Worm (Caenorhabditis elegans) whole organism, L2 larva: Measurements from ENCODE around the gene srg-10.

ENCODE experiments used
- C34F6.9 ChIP-seq: fragments of 150-350 bp; optimal IDR thresholded peaks from 2 replicates; lab custom pipeline; 2014; ENCODE audit warnings: missing biosample characterization, missing genetic modification characterization
- F13H6.1 ChIP-seq: sonication (generic microtip); optimal IDR thresholded peaks from 2 replicates; lab custom pipeline; 2016; ENCODE audit warnings: missing genetic modification characterization, missing compliant biosample characterization
- Y55F3AM.14 ChIP-seq: fragments of 200-800 bp; sonication (Bioruptor generic); optimal IDR thresholded peaks from 2 replicates; lab custom pipeline; 2018; ENCODE audit warnings: mild to moderate bottlenecking, missing genetic modification characterization, missing compliant biosample characterization
- ZK546.5 ChIP-seq: sonication (generic microtip); optimal IDR thresholded peaks from 2 replicates; lab custom pipeline; 2017; ENCODE audit warnings: missing biosample characterization, missing genetic modification characterization
- aly-2 ChIP-seq: fragments of 150-350 bp; optimal IDR thresholded peaks from 2 replicates; lab custom pipeline; 2014; ENCODE audit warnings: missing biosample characterization, missing genetic modification characterization
- ama-1 ChIP-seq: fragments of 150-350 bp; optimal IDR thresholded peaks from 2 replicates; lab custom pipeline; 2018; ENCODE audit warnings: inconsistent platforms
- blmp-1 ChIP-seq: sonication (generic microtip); optimal IDR thresholded peaks from 2 replicates; lab custom pipeline; 2017; ENCODE audit warnings: missing genetic modification characterization, mild to moderate bottlenecking, missing compliant biosample characterization, antibody characterized with exemption, moderate library complexity; ENCODE audit not compliant: insufficient read depth
- ceh-16 ChIP-seq: fragments of 150-350 bp; optimal IDR thresholded peaks from 2 replicates; lab custom pipeline; 2014; ENCODE audit warnings: missing biosample characterization, missing genetic modification characterization
- ceh-82 ChIP-seq: fragments of 150-350 bp; optimal IDR thresholded peaks from 2 replicates; lab custom pipeline; 2014; ENCODE audit warnings: missing biosample characterization, missing genetic modification characterization
- crh-2 ChIP-seq: sonication (generic microtip); optimal IDR thresholded peaks from 2 replicates; lab custom pipeline; 2017; ENCODE audit warnings: missing biosample characterization, missing genetic modification characterization
- dmd-4 ChIP-seq: sonication (generic microtip); optimal IDR thresholded peaks from 2 replicates; lab custom pipeline; 2017; ENCODE audit warnings: missing biosample characterization, missing genetic modification characterization
- egl-27 ChIP-seq: sonication (generic microtip); optimal IDR thresholded peaks from 3 replicates; lab custom pipeline; 2017; ENCODE audit warnings: missing biosample characterization, missing genetic modification reagents, missing genetic modification characterization
- elt-1 ChIP-seq: fragments of 150-350 bp; optimal IDR thresholded peaks from 2 replicates; lab custom pipeline; 2014; ENCODE audit warnings: missing biosample characterization, missing genetic modification characterization
- fos-1 ChIP-seq: fragments of 150-350 bp; optimal IDR thresholded peaks from 2 replicates; lab custom pipeline; 2014; ENCODE audit warnings: missing biosample characterization, missing genetic modification characterization
- gmeb-1 ChIP-seq: fragments of 150-350 bp; optimal IDR thresholded peaks from 2 replicates; lab custom pipeline; 2014; ENCODE audit warnings: missing biosample characterization, missing genetic modification characterization
- lin-11 ChIP-seq: fragments of 150-350 bp; sonication (generic microtip); optimal IDR thresholded peaks from 2 replicates; lab custom pipeline; 2014; ENCODE audit warnings: missing biosample characterization, missing genetic modification characterization, inconsistent platforms, mixed read lengths
- lin-13 ChIP-seq: fragments of 150-350 bp; optimal IDR thresholded peaks from 2 replicates; lab custom pipeline; 2014; ENCODE audit warnings: missing biosample characterization, missing genetic modification reagents, missing genetic modification characterization
- lin-39 ChIP-seq: fragments of 150-350 bp; optimal IDR thresholded peaks from 2 replicates; lab custom pipeline; 2014; ENCODE audit warnings: missing biosample characterization, missing genetic modification reagents, missing genetic modification characterization
- lsy-2 ChIP-seq, 2 experiments: fragments of 150-350 bp in 1 of 2; sonication (generic microtip) in 1 of 2; optimal IDR thresholded peaks; 2 replicates each; lab custom pipeline; 2014 to 2017; ENCODE audit warnings: missing biosample characterization in 2 of 2, missing genetic modification characterization in 2 of 2
- mab-5 ChIP-seq: fragments of 150-350 bp; optimal IDR thresholded peaks from 2 replicates; lab custom pipeline; 2014; ENCODE audit warnings: missing biosample characterization, missing genetic modification characterization
- mbf-1 ChIP-seq: sonication (generic microtip); optimal IDR thresholded peaks from 2 replicates; lab custom pipeline; 2017; ENCODE audit warnings: missing biosample characterization, missing genetic modification characterization
- mdl-1 ChIP-seq, 2 experiments: fragments of 150-350 bp in 1 of 2; sonication (generic microtip) in 1 of 2; optimal IDR thresholded peaks; 2 replicates each; lab custom pipeline; 2017; ENCODE audit warnings: missing biosample characterization in 2 of 2, missing genetic modification characterization in 2 of 2
- nhr-10 ChIP-seq: sonication (generic microtip); optimal IDR thresholded peaks from 2 replicates; lab custom pipeline; 2017; ENCODE audit warnings: missing biosample characterization, missing genetic modification characterization
- nhr-11 ChIP-seq: fragments of 150-350 bp; optimal IDR thresholded peaks from 2 replicates; lab custom pipeline; 2014; ENCODE audit warnings: missing biosample characterization, missing genetic modification characterization
- nhr-12 ChIP-seq: fragments of 150-350 bp; optimal IDR thresholded peaks from 2 replicates; lab custom pipeline; 2014; ENCODE audit warnings: missing biosample characterization, missing genetic modification characterization
- nhr-129 ChIP-seq: fragments of 150-350 bp; optimal IDR thresholded peaks from 2 replicates; lab custom pipeline; 2014; ENCODE audit warnings: missing biosample characterization, missing genetic modification characterization
- nhr-23 ChIP-seq: fragments of 150-350 bp; optimal IDR thresholded peaks from 2 replicates; lab custom pipeline; 2014; ENCODE audit warnings: missing biosample characterization, missing genetic modification reagents, missing genetic modification characterization
- nhr-237 ChIP-seq: fragments of 150-350 bp; optimal IDR thresholded peaks from 2 replicates; lab custom pipeline; 2014; ENCODE audit warnings: missing biosample characterization, missing genetic modification characterization
- nhr-25 ChIP-seq: fragments of 150-350 bp; sonication (generic microtip); optimal IDR thresholded peaks from 3 replicates; lab custom pipeline; 2014; ENCODE audit warnings: missing biosample characterization, missing genetic modification characterization
- nhr-6 ChIP-seq: fragments of 150-350 bp; optimal IDR thresholded peaks from 2 replicates; lab custom pipeline; 2014; ENCODE audit warnings: missing biosample characterization, missing genetic modification characterization
- nhr-77 ChIP-seq: fragments of 150-350 bp; optimal IDR thresholded peaks from 2 replicates; lab custom pipeline; 2014; ENCODE audit warnings: missing biosample characterization, missing genetic modification characterization
- peb-1 ChIP-seq: fragments of 150-350 bp; optimal IDR thresholded peaks from 2 replicates; lab custom pipeline; 2014; ENCODE audit warnings: missing biosample characterization, missing genetic modification characterization
- skn-1 ChIP-seq: sonication (generic microtip); optimal IDR thresholded peaks from 2 replicates; lab custom pipeline; 2017; ENCODE audit warnings: missing biosample characterization, missing genetic modification characterization
- sma-3 ChIP-seq: sonication (generic microtip); optimal IDR thresholded peaks from 2 replicates; lab custom pipeline; 2016; ENCODE audit warnings: missing genetic modification reagents, missing genetic modification characterization, missing compliant biosample characterization
- snpc-4 ChIP-seq: fragments of 150-350 bp; optimal IDR thresholded peaks from 2 replicates; lab custom pipeline; 2014; ENCODE audit warnings: missing biosample characterization, missing genetic modification characterization
- unc-39 ChIP-seq: fragments of 150-350 bp; optimal IDR thresholded peaks from 2 replicates; lab custom pipeline; 2014; ENCODE audit warnings: missing biosample characterization, missing genetic modification characterization
- unc-55 ChIP-seq: fragments of 150-350 bp; sonication (generic microtip); optimal IDR thresholded peaks from 3 replicates; lab custom pipeline; 2014; ENCODE audit warnings: missing biosample characterization, missing genetic modification reagents, missing genetic modification characterization
- unc-62 ChIP-seq: fragments of 150-350 bp; optimal IDR thresholded peaks from 2 replicates; lab custom pipeline; 2014; ENCODE audit warnings: missing biosample characterization, missing genetic modification reagents, missing genetic modification characterization
- zag-1 ChIP-seq: fragments of 150-350 bp; optimal IDR thresholded peaks from 2 replicates; lab custom pipeline; 2014; ENCODE audit warnings: missing biosample characterization, missing genetic modification characterization
- ztf-11 ChIP-seq: sonication (generic microtip); optimal IDR thresholded peaks from 2 replicates; lab custom pipeline; 2017; ENCODE audit warnings: missing biosample characterization, missing genetic modification characterization
- ztf-4 ChIP-seq: fragments of 150-350 bp; optimal IDR thresholded peaks from 2 replicates; lab custom pipeline; 2014; ENCODE audit warnings: missing biosample characterization, missing genetic modification characterization

The srg-10 gene

DNA sequence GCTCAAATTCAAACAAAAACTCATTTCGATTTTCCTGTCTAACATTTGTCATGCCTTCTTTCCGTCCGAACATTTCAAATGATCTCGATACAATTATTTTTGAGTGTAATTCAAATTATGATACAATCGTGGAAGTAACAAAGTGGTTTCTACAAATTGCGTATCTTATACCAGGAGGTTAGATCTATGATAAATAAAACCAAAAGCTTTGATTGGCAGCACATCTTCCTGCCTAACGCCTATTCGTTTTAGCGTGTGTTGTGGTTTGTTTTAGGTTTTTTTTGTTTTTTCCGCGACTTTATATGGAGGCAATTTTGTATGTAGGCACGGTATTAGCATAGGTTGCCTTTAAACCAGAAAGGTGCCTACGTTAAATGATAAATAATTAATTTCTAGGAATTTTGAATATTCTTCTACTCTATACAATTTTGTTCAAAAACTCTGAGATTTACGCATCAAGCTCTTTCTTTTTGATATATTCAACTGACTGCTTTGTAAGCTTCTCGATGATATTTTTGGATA, 2.5 kb downstream of the srg-10 start, which contains the start of gene srg-11:
Gene srg-11, plus strand, starts transcription at position 51 of the 522 bp plus-strand sequence.
- TF ChIP-seq unc-39 (no peak), snpc-4 (no peak), nhr-23 (tag; lab: Kevin White, UChicago) (no peak), unc-55 (GFP tag; lab: Kevin White, UChicago) (no peak), sma-3 (GFP tag; lab: Kevin White, UChicago) (no peak), lsy-2 (tag; optimal IDR thresholded peaks at IDR 0.05; lab: Kevin White, UChicago) (no peak), aly-2 (tag; lab: Kevin White, UChicago) (no peak), lin-13 (GFP tag; lab: Kevin White, UChicago) (no peak), elt-1 (tag; lab: Kevin White, UChicago) (no peak)
- TF ChIP-seq, all 48 proteins: peak for 0

DNA sequence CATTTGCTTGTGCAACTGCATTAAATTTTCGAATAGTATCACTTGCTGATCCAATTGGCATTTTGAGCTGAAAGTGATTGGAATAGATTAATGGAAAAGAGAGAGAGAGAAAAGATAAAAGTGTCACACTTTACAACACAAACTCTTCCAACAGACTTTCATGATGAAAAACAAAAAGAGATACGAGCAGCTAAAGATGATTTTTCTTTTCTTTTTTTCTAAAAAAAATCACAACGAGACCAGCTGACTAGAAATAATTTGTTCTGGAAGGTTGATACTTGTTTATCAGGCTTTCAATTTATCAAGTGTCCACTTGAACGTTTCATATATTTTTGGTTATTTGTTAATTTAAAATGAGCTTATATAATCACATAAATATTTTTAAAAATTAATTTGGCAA, 9.6 kb downstream of the srg-10 start:
- TF ChIP-seq mab-5, result no peak
- no peak for TF ChIP-seq lin-13 (GFP tag; lab: Kevin White, UChicago)
- no peak for TF ChIP-seq unc-55 (GFP tag; lab: Kevin White, UChicago)
- no peak for TF ChIP-seq nhr-25 (tag; lab: Kevin White, UChicago)
- no peak for TF ChIP-seq ztf-4 (tag; lab: Kevin White, UChicago)
- no peak for TF ChIP-seq nhr-11 (tag; lab: Kevin White, UChicago)
- no peak for TF ChIP-seq nhr-237 (tag; lab: Kevin White, UChicago)
- peak in 1 of 2 experiments; percentile 56 for TF ChIP-seq lsy-2 (tag; optimal IDR thresholded peaks at IDR 0.05; lab: Kevin White, UChicago)
- no peak for TF ChIP-seq ZK546.5
- TF ChIP-seq unc-62 (GFP tag; lab: Kevin White, UChicago), result no peak
- peak; percentile 46 for TF ChIP-seq C34F6.9
- no peak for TF ChIP-seq zag-1 (tag; lab: Kevin White, UChicago)
- no peak for TF ChIP-seq ceh-82
- no peak for TF ChIP-seq nhr-10 (tag; lab: Kevin White, UChicago)
- no peak for TF ChIP-seq nhr-12 (tag; lab: Kevin White, UChicago)
- TF ChIP-seq ztf-11, result no peak
- no peak for TF ChIP-seq dmd-4 (tag; lab: Kevin White, UChicago)
- peak; percentile 51 for TF ChIP-seq nhr-129
- TF ChIP-seq mbf-1 (tag; lab: Kevin White, UChicago), result no peak
- no peak for TF ChIP-seq Y55F3AM.14
- no peak for TF ChIP-seq ama-1 (lab: Kevin White, UChicago)
- no peak for TF ChIP-seq skn-1 (tag; lab: Kevin White, UChicago)
- no peak for TF ChIP-seq elt-1 (tag; lab: Kevin White, UChicago)
- TF ChIP-seq F13H6.1 (tag; lab: Kevin White, UChicago), result peak; percentile 39
- no peak for TF ChIP-seq lin-11 (tag; lab: Kevin White, UChicago)
- no peak for TF ChIP-seq nhr-6 (tag; lab: Kevin White, UChicago)
- TF ChIP-seq snpc-4, result no peak
- no peak for TF ChIP-seq blmp-1 (tag; lab: Kevin White, UChicago)
- TF ChIP-seq mdl-1 (tag; optimal IDR thresholded peaks at IDR 0.05; lab: Kevin White, UChicago), result no peak
- no peak for TF ChIP-seq gmeb-1 (tag; lab: Kevin White, UChicago)
- TF ChIP-seq nhr-23 (tag; lab: Kevin White, UChicago), result no peak
- TF ChIP-seq nhr-77 (tag; lab: Kevin White, UChicago), result no peak
- TF ChIP-seq fos-1, result no peak
- no peak for TF ChIP-seq ceh-16 (tag; lab: Kevin White, UChicago)
- TF ChIP-seq lin-39 (tag; lab: Kevin White, UChicago), result no peak

- no peak for TF ChIP-seq lin-13 (GFP tag; lab: Kevin White, UChicago)
- no peak for TF ChIP-seq unc-55 (GFP tag; lab: Kevin White, UChicago)
- TF ChIP-seq nhr-10 (tag; lab: Kevin White, UChicago), result no peak
- no peak for TF ChIP-seq ZK546.5
- TF ChIP-seq mab-5, result no peak
- no peak for TF ChIP-seq dmd-4 (tag; lab: Kevin White, UChicago)
- TF ChIP-seq snpc-4, result no peak
- no peak for TF ChIP-seq peb-1 (tag; lab: Kevin White, UChicago)
- no peak for TF ChIP-seq unc-39
- TF ChIP-seq nhr-129, result no peak
- TF ChIP-seq mbf-1 (tag; lab: Kevin White, UChicago), result no peak
- TF ChIP-seq egl-27 (tag; lab: Kevin White, UChicago), result no peak
- no peak for TF ChIP-seq nhr-6 (tag; lab: Kevin White, UChicago)
- TF ChIP-seq elt-1 (tag; lab: Kevin White, UChicago), result no peak
- TF ChIP-seq unc-62 (GFP tag; lab: Kevin White, UChicago), result no peak
- no peak for TF ChIP-seq nhr-12 (tag; lab: Kevin White, UChicago)
- no peak for TF ChIP-seq skn-1 (tag; lab: Kevin White, UChicago)
- TF ChIP-seq crh-2 (tag; lab: Kevin White, UChicago), result no peak
Measured at ce11 chrIII:4688356-4688755, 10.8 kb downstream of the srg-10 start, which contains the start of gene tag-243. TSS of gene tag-243 (minus strand) at chrIII:4688456.
